Fruit fly (Drosophila melanogaster) whole organism, pupa: ENCODE measurements around the gene CG8135.

ENCODE experiments used
- CG10348 ChIP-seq: fragments of 200-800 bp; sonication (Bioruptor generic); IDR thresholded peaks from 2 replicates; pipeline ENCODE4 v1.3.6; 2022; ENCODE audit warnings: missing biosample characterization, missing genetic modification characterization
- CG12605 ChIP-seq: fragments of 200-800 bp; sonication (Bioruptor generic); IDR thresholded peaks from 2 replicates; pipeline ENCODE4 v1.3.6; 2022; ENCODE audit warnings: missing biosample characterization, missing genetic modification characterization
- CG13204 ChIP-seq: fragments of 200-800 bp; sonication (Bioruptor generic); optimal IDR thresholded peaks from 2 replicates; lab custom pipeline; 2018; ENCODE audit warnings: missing biosample characterization, mild to moderate bottlenecking, missing genetic modification characterization, moderate library complexity
- CG14655 ChIP-seq: fragments of 200-800 bp; sonication (Bioruptor generic); optimal IDR thresholded peaks from 3 replicates; lab custom pipeline; 2017; ENCODE audit warnings: mild to moderate bottlenecking, missing biosample characterization, missing genetic modification reagents, missing genetic modification characterization
- CG15710 ChIP-seq: fragments of 200-800 bp; sonication (Bioruptor generic); optimal IDR thresholded peaks from 2 replicates; lab custom pipeline; 2018; ENCODE audit warnings: missing biosample characterization, mild to moderate bottlenecking, missing genetic modification characterization, moderate library complexity
- CG17806 ChIP-seq: fragments of 200-800 bp; sonication (Bioruptor generic); optimal IDR thresholded peaks from 2 replicates; lab custom pipeline; 2018; ENCODE audit warnings: missing biosample characterization, mild to moderate bottlenecking, missing genetic modification characterization, moderate library complexity
- CG32121 ChIP-seq: fragments of 200-800 bp; sonication (Bioruptor generic); IDR thresholded peaks from 2 replicates; pipeline ENCODE4 v1.3.6; 2022; ENCODE audit warnings: missing biosample characterization, missing genetic modification characterization
- CG34367 ChIP-seq: fragments of 200-800 bp; sonication (Bioruptor generic); optimal IDR thresholded peaks from 2 replicates; lab custom pipeline; 2018; ENCODE audit warnings: missing biosample characterization, mild to moderate bottlenecking, missing genetic modification characterization
- CG4496 ChIP-seq: fragments of 200-800 bp; sonication (Bioruptor generic); IDR thresholded peaks from 3 replicates; pipeline ENCODE4 v1.3.6; 2022; ENCODE audit warnings: missing biosample characterization, missing genetic modification characterization
- CG8159 ChIP-seq: fragments of 200-800 bp; sonication (Bioruptor generic); optimal IDR thresholded peaks from 3 replicates; lab custom pipeline; 2018; ENCODE audit warnings: missing biosample characterization, mild to moderate bottlenecking, missing genetic modification characterization, moderate library complexity
- CG8301 ChIP-seq: fragments of 200-800 bp; sonication (Bioruptor generic); optimal IDR thresholded peaks from 2 replicates; lab custom pipeline; 2018; ENCODE audit warnings: missing biosample characterization, mild to moderate bottlenecking, missing genetic modification characterization
- CG9948 ChIP-seq: fragments of 200-800 bp; sonication (Bioruptor generic); optimal IDR thresholded peaks from 2 replicates; lab custom pipeline; 2018; ENCODE audit warnings: missing biosample characterization, mild to moderate bottlenecking, missing genetic modification characterization, moderate library complexity
- D1 ChIP-seq: fragments of 200-800 bp; sonication (Bioruptor generic); optimal IDR thresholded peaks from 2 replicates; lab custom pipeline; 2018; ENCODE audit warnings: missing biosample characterization, mild to moderate bottlenecking, missing genetic modification characterization, moderate library complexity
- EcR ChIP-seq: fragments of 200-800 bp; sonication (Bioruptor generic); optimal IDR thresholded peaks from 3 replicates; lab custom pipeline; 2019; ENCODE audit warnings: missing biosample characterization, missing genetic modification characterization, mild to moderate bottlenecking, moderate library complexity, missing genetic modification reagents
- Ets98B ChIP-seq: fragments of 200-800 bp; sonication (Bioruptor generic); IDR thresholded peaks from 2 replicates; pipeline ENCODE4 v1.3.6; 2022; ENCODE audit warnings: missing biosample characterization, missing genetic modification characterization
- Pif1A ChIP-seq: fragments of 200-800 bp; sonication (Bioruptor generic); optimal IDR thresholded peaks from 3 replicates; lab custom pipeline; 2016; ENCODE audit warnings: missing biosample characterization, missing genetic modification characterization
- Pif1B ChIP-seq: fragments of 200-800 bp; sonication (Bioruptor generic); optimal IDR thresholded peaks from 3 replicates; lab custom pipeline; 2016; ENCODE audit warnings: missing biosample characterization, missing genetic modification characterization
- Snoo ChIP-seq: fragments of 200-800 bp; sonication (Bioruptor generic); optimal IDR thresholded peaks from 3 replicates; lab custom pipeline; 2017; ENCODE audit warnings: missing biosample characterization, mild to moderate bottlenecking, missing genetic modification characterization, inconsistent platforms
- fd96Ca ChIP-seq: fragments of 200-800 bp; sonication (Bioruptor generic); IDR thresholded peaks from 3 replicates; pipeline ENCODE4 v1.3.6; 2022; ENCODE audit warnings: missing biosample characterization, missing genetic modification characterization
- gl ChIP-seq: fragments of 200-800 bp; sonication (Bioruptor generic); optimal IDR thresholded peaks from 2 replicates; lab custom pipeline; 2018; ENCODE audit warnings: missing biosample characterization, mild to moderate bottlenecking, missing genetic modification characterization
- rn ChIP-seq: fragments of 200-800 bp; sonication (Bioruptor generic); IDR thresholded peaks from 2 replicates; pipeline ENCODE4 v1.3.6; 2022; ENCODE audit warnings: missing biosample characterization, missing genetic modification characterization

CG8135 gene

DNA sequence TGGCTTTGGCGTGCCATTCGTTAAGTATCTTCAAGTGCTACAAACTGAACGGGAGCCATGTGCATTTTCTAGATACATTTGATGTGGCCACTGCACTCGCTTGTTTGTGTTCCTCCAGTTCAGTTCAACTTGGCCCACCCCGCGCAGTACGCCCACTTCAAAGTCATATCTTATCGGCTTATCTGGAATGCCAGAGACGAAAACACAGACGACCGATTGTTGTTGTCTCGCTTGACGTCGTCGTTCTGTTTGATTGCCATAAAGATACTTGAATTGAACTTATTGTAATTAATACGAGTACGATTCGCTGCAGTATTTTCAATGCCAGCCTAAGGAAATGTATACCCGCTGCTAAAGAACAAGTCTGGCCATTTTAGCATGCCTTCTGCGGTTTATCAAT, 16.6 kb upstream of the CG8135 start:
- TF ChIP-seq rn (GFP tag; lab: Robert Waterston, UW), result no peak
- peak; percentile 71 for TF ChIP-seq EcR
- TF ChIP-seq, all 21 proteins: peak for 1

DNA sequence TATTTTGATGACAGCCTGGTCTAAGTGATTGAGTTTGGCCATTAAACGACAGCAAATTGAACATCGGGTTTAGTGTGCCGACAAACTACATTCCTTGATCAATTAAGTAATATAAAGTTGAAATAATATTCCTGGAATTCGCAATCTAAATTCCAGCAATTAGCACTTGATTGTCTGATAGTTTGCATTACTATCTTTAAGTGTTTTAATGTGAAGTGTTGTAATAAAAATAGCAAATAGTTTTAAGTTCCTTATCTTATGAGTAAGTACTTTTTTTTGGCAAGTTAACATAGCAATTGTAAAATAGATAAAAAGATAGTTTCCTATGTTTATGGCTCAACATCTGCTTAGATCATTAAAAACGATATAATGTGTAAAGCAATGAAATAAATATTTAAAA, 15.9 kb upstream of the CG8135 start:
- TF ChIP-seq Pif1B, result no peak
- no peak for TF ChIP-seq CG8159 (tag; lab: Kevin White, UChicago)
- no peak for TF ChIP-seq CG10348 (GFP tag; lab: Robert Waterston, UW)
- no peak for TF ChIP-seq CG32121 (GFP tag; lab: Robert Waterston, UW)
- TF ChIP-seq CG17806 (tag; lab: Kevin White, UChicago), result no peak
- TF ChIP-seq CG15710, result no peak
- TF ChIP-seq CG8301, result no peak
- TF ChIP-seq CG9948 (tag; lab: Kevin White, UChicago), result no peak
- no peak for TF ChIP-seq CG12605 (GFP tag; lab: Robert Waterston, UW)
- TF ChIP-seq gl (tag; lab: Kevin White, UChicago), result no peak
- no peak for TF ChIP-seq rn (GFP tag; lab: Robert Waterston, UW)
- TF ChIP-seq Pif1A, result no peak
- no peak for TF ChIP-seq Ets98B
- no peak for TF ChIP-seq EcR
- no peak for TF ChIP-seq fd96Ca (GFP tag; lab: Robert Waterston, UW)
- TF ChIP-seq CG4496 (GFP tag; lab: Robert Waterston, UW), result no peak
- no peak for TF ChIP-seq CG34367 (tag; lab: Kevin White, UChicago)
- no peak for TF ChIP-seq CG13204 (GFP tag; lab: Kevin White, UChicago)

DNA sequence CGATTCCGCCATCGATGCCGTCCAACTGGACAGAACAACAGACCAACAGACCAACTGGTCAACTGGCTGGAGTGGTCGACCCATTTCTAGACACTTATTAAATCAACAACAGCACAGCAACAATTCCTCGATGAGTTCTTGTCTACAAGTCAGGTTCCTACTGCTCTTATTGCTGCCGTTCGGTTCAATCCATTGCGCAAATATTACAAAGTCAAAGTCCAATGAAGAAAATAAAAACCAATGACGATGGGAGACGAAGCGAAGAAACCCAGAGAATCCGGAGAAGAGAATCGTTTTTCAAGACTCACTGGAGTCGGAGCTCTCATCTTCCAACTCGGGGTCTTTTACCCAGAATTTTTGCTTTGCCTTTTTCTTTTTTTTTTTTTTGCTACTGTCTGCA, 15.2 kb upstream of the CG8135 start:
- TF ChIP-seq CG13204 (GFP tag; lab: Kevin White, UChicago), result peak; percentile 82
- peak; percentile 53 for TF ChIP-seq Pif1B
- peak; percentile 56 for TF ChIP-seq CG8159 (tag; lab: Kevin White, UChicago)
- TF ChIP-seq EcR, result peak; percentile 85
- TF ChIP-seq CG8301, result peak; percentile 16
- TF ChIP-seq CG4496 (GFP tag; lab: Robert Waterston, UW), result peak; percentile 63; the same call in 1 of the 3 replicates
- TF ChIP-seq CG32121 (GFP tag; lab: Robert Waterston, UW), result peak; percentile 39
- TF ChIP-seq CG34367 (tag; lab: Kevin White, UChicago), result peak; percentile 53
- TF ChIP-seq Pif1A, result peak; percentile 61
- peak; percentile 58 for TF ChIP-seq CG12605 (GFP tag; lab: Robert Waterston, UW)
- TF ChIP-seq CG14655 (GFP tag; lab: Kevin White, UChicago), result peak; percentile 50
- no peak for TF ChIP-seq Snoo (tag; lab: Kevin White, UChicago)
- peak; percentile 51 for TF ChIP-seq CG15710
- TF ChIP-seq fd96Ca (GFP tag; lab: Robert Waterston, UW), result no peak
- peak; percentile 88 for TF ChIP-seq gl (tag; lab: Kevin White, UChicago)
- peak; percentile 49 for TF ChIP-seq Ets98B
- no peak for TF ChIP-seq rn (GFP tag; lab: Robert Waterston, UW)
- TF ChIP-seq CG10348 (GFP tag; lab: Robert Waterston, UW), result no peak
- TF ChIP-seq CG17806 (tag; lab: Kevin White, UChicago), result peak; percentile 45
- no peak for TF ChIP-seq D1 (tag; lab: Kevin White, UChicago)
- TF ChIP-seq CG9948 (tag; lab: Kevin White, UChicago), result peak; percentile 6

DNA sequence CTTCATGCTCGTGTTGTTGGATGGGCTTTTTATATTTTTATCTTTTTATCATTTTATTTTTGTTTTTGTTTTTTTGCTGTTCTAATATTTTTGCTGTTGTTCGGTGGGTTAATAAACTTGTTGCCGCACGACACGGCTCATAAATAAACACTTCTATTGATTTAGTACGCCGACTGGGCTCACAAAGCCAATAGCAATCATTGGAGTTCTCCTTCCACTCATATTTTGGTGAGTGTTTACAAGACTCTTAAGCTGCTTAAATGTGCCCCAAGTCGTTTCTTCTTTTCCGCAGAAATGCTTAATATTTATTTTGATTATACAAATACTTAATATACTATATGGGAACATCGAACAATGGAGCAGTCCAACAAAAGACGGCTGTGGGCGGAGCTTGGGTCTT, 14.0 kb upstream of the CG8135 start:
- TF ChIP-seq Pif1B, result no peak

DNA sequence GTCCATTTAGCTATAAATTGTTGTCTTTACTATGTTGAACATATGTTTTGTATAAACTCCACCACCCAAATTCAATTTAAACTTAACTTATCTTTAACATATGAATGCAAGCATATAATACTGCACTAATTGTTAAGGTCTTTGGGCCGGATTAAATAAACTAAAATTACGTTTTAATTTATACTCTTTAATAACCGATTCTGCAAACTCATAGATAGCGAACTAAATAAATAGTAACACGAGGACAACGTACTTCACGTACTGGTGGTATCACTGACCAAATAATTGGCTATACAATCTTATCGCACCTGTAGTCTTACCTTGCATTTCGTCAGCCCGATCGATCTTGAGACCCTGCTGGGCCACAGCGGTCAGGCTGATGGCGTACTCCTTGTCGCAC, 11.8 kb upstream of the CG8135 start:
- TF ChIP-seq EcR (peak; percentile 23), CG8301 (no peak)

DNA sequence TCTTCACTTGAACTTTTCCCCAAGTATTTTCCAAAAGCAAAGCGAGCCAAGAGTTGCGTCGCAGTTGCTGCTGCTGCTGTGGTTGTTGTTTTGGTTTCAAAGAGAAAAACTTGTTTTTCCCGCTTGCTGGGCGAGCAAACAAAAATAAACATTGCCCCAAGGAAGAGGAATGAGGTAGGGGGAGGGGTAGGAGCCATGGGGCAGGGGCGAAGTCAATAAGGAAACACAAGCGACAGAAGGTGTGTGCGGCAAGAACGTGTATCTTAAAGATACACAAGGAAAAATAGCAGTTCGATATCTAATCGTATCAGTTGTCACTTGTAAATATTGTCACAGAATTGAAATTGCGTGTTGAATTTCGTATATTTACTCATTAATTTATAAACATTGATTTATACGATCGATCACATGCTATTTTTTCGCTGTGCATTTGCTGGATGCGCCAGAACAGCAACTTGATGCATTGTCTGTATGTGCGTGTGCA, 10.6 kb upstream of the CG8135 start:
- peak; percentile 97 for TF ChIP-seq CG9948 (tag; lab: Kevin White, UChicago)
- TF ChIP-seq fd96Ca (GFP tag; lab: Robert Waterston, UW), result peak; percentile 97
- peak; percentile 97 for TF ChIP-seq CG12605 (GFP tag; lab: Robert Waterston, UW)
- TF ChIP-seq Pif1A, result peak; percentile 95
- peak; percentile 97 for TF ChIP-seq CG15710
- TF ChIP-seq D1 (tag; lab: Kevin White, UChicago), result peak; percentile 89
- peak; percentile 95 for TF ChIP-seq Ets98B
- peak; percentile 90 for TF ChIP-seq CG32121 (GFP tag; lab: Robert Waterston, UW)
- peak; percentile 96 for TF ChIP-seq CG8159 (tag; lab: Kevin White, UChicago)
- peak; percentile 92 for TF ChIP-seq Snoo (tag; lab: Kevin White, UChicago)
- peak; percentile 95 for TF ChIP-seq Pif1B
- peak; percentile 95 for TF ChIP-seq gl (tag; lab: Kevin White, UChicago)
- TF ChIP-seq CG34367 (tag; lab: Kevin White, UChicago), result peak; percentile 97
- TF ChIP-seq CG8301, result peak; percentile 99
- peak; percentile 97 for TF ChIP-seq CG17806 (tag; lab: Kevin White, UChicago)
- TF ChIP-seq CG14655 (GFP tag; lab: Kevin White, UChicago), result peak; percentile 99
- peak; percentile 98 for TF ChIP-seq CG4496 (GFP tag; lab: Robert Waterston, UW)
- peak; percentile 93 for TF ChIP-seq CG13204 (GFP tag; lab: Kevin White, UChicago)
- peak; percentile 58 for TF ChIP-seq CG10348 (GFP tag; lab: Robert Waterston, UW)
- TF ChIP-seq EcR, result peak; percentile 73
- peak; percentile 87 for TF ChIP-seq rn (GFP tag; lab: Robert Waterston, UW)
